Fruit fly (Drosophila melanogaster) whole organism, embryonic: Measurements from ENCODE around the gene CG7379.

Experiments used
- Bgb ChIP-seq: fragments of 200-800 bp; sonication (Bioruptor generic); IDR thresholded peaks from 2 replicates; pipeline ENCODE4 v1.3.6; 2022; ENCODE audit warnings: missing biosample characterization, missing genetic modification characterization; ENCODE audit not compliant: partially characterized antibody
- CG10979 ChIP-seq: fragments of 200-800 bp; sonication (Bioruptor generic); optimal IDR thresholded peaks from 2 replicates; lab custom pipeline; 2018; ENCODE audit warnings: missing biosample characterization, mild to moderate bottlenecking, missing genetic modification characterization, moderate library complexity
- CG12155 ChIP-seq: fragments of 200-800 bp; sonication (Bioruptor generic); optimal IDR thresholded peaks from 3 replicates; lab custom pipeline; 2016; ENCODE audit warnings: missing biosample characterization, missing genetic modification characterization
- CG12744 ChIP-seq: fragments of 200-800 bp; sonication (Bioruptor generic); optimal IDR thresholded peaks from 2 replicates; lab custom pipeline; 2016; ENCODE audit warnings: missing biosample characterization, missing genetic modification characterization
- CG13123 ChIP-seq: fragments of 200-800 bp; sonication (Bioruptor generic); optimal IDR thresholded peaks from 2 replicates; lab custom pipeline; 2016; ENCODE audit warnings: missing biosample characterization, missing genetic modification characterization
- CG17186 ChIP-seq: fragments of 200-800 bp; sonication (Bioruptor generic); optimal IDR thresholded peaks from 3 replicates; lab custom pipeline; 2017; ENCODE audit warnings: missing biosample characterization, missing genetic modification reagents, missing genetic modification characterization
- CG17359 ChIP-seq: fragments of 200-800 bp; sonication (Bioruptor generic); optimal IDR thresholded peaks from 3 replicates; lab custom pipeline; 2018; ENCODE audit warnings: missing biosample characterization, mild to moderate bottlenecking, missing genetic modification characterization, moderate library complexity
- CG2712 ChIP-seq: fragments of 200-800 bp; optimal IDR thresholded peaks from 3 replicates; lab custom pipeline; 2019; ENCODE audit warnings: missing biosample characterization, mild to moderate bottlenecking, missing genetic modification characterization, moderate library complexity
- CG34224 ChIP-seq: fragments of 200-800 bp; sonication (Bioruptor generic); IDR thresholded peaks from 3 replicates; pipeline ENCODE4 v1.3.6; 2022; ENCODE audit warnings: missing biosample characterization, missing genetic modification characterization; ENCODE audit not compliant: partially characterized antibody
- CG4360 ChIP-seq: fragments of 200-800 bp; sonication (Bioruptor generic); IDR thresholded peaks from 2 replicates; pipeline ENCODE4 v1.3.6; 2022; ENCODE audit warnings: missing biosample characterization, missing genetic modification characterization
- CG7839 ChIP-seq: fragments of 200-800 bp; sonication (Bioruptor generic); optimal IDR thresholded peaks from 3 replicates; lab custom pipeline; 2018; ENCODE audit warnings: missing biosample characterization, mild to moderate bottlenecking, missing genetic modification characterization, moderate library complexity
- CrebB ChIP-seq: fragments of 200-800 bp; sonication (Bioruptor generic); optimal IDR thresholded peaks from 3 replicates; lab custom pipeline; 2018; ENCODE audit warnings: missing biosample characterization, mild to moderate bottlenecking, missing genetic modification characterization
- ERR ChIP-seq: fragments of 200-800 bp; sonication (Bioruptor generic); optimal IDR thresholded peaks from 2 replicates; lab custom pipeline; 2016; ENCODE audit warnings: missing biosample characterization, missing genetic modification characterization
- HLH4C ChIP-seq: fragments of 200-800 bp; sonication (Bioruptor generic); IDR thresholded peaks from 3 replicates; pipeline ENCODE4 v1.3.6; 2022; ENCODE audit warnings: missing biosample characterization, missing genetic modification characterization; ENCODE audit not compliant: partially characterized antibody
- Hsf ChIP-seq: fragments of 200-800 bp; sonication (Bioruptor generic); optimal IDR thresholded peaks from 3 replicates; lab custom pipeline; 2016; ENCODE audit warnings: missing biosample characterization, missing genetic modification characterization
- Jarid2 ChIP-seq: fragments of 200-800 bp; sonication (Bioruptor generic); optimal IDR thresholded peaks from 3 replicates; lab custom pipeline; 2017; ENCODE audit warnings: mild to moderate bottlenecking, missing biosample characterization, missing genetic modification reagents, missing genetic modification characterization
- Lhr ChIP-seq: fragments of 200-800 bp; sonication (Bioruptor generic); optimal IDR thresholded peaks from 3 replicates; lab custom pipeline; 2017; ENCODE audit warnings: mild to moderate bottlenecking, missing biosample characterization, missing genetic modification reagents, missing genetic modification characterization
- Mes4 ChIP-seq: fragments of 200-800 bp; sonication (Bioruptor generic); optimal IDR thresholded peaks from 2 replicates; lab custom pipeline; 2016; ENCODE audit warnings: missing biosample characterization, missing genetic modification characterization
- NC2β ChIP-seq: fragments of 200-800 bp; sonication (Bioruptor generic); optimal IDR thresholded peaks from 2 replicates; lab custom pipeline; 2016; ENCODE audit warnings: missing biosample characterization, missing genetic modification characterization
- NFAT ChIP-seq: fragments of 200-800 bp; sonication (Bioruptor generic); IDR thresholded peaks from 2 replicates; pipeline ENCODE4 v1.3.6; 2022; ENCODE audit warnings: missing biosample characterization, missing genetic modification characterization
- Nf-YB ChIP-seq: fragments of 200-800 bp; sonication (Bioruptor generic); optimal IDR thresholded peaks from 3 replicates; lab custom pipeline; 2019; ENCODE audit warnings: missing biosample characterization, mild to moderate bottlenecking, missing genetic modification characterization, moderate library complexity
- Pdp1 ChIP-seq, 2 experiments: fragments of 200-800 bp; sonication (Bioruptor generic); optimal IDR thresholded peaks; 3 replicates each; lab custom pipeline; 2016; ENCODE audit warnings: missing biosample characterization in 2 of 2, missing genetic modification characterization in 2 of 2, mild to moderate bottlenecking in 1 of 2, moderate library complexity in 1 of 2
- Scr ChIP-seq: fragments of 200-800 bp; sonication (Bioruptor generic); IDR thresholded peaks from 2 replicates; pipeline ENCODE4 v1.3.6; 2022; ENCODE audit warnings: missing biosample characterization, missing genetic modification characterization; ENCODE audit not compliant: partially characterized antibody
- Side ChIP-seq: fragments of 200-800 bp; sonication (Bioruptor generic); optimal IDR thresholded peaks from 2 replicates; lab custom pipeline; 2016; ENCODE audit warnings: missing biosample characterization, missing genetic modification characterization
- ase ChIP-seq: fragments of 200-800 bp; sonication (Bioruptor generic); IDR thresholded peaks from 3 replicates; pipeline ENCODE4 v1.3.6; 2022; ENCODE audit warnings: missing biosample characterization, missing genetic modification characterization
- ash1 ChIP-seq: fragments of 200-800 bp; sonication (Bioruptor generic); optimal IDR thresholded peaks from 2 replicates; lab custom pipeline; 2018; ENCODE audit warnings: missing biosample characterization, mild to moderate bottlenecking, missing genetic modification characterization
- az2 ChIP-seq: fragments of 200-800 bp; sonication (Bioruptor generic); optimal IDR thresholded peaks from 3 replicates; lab custom pipeline; 2016; ENCODE audit warnings: missing biosample characterization, missing genetic modification characterization
- cad ChIP-seq: fragments of >200 bp; optimal IDR thresholded peaks from 2 replicates; lab custom pipeline; 2017; ENCODE audit warnings: missing biosample characterization, missing genetic modification characterization
- caup ChIP-seq: fragments of 200-800 bp; sonication (Bioruptor generic); optimal IDR thresholded peaks from 3 replicates; lab custom pipeline; 2017; ENCODE audit warnings: missing biosample characterization, mild to moderate bottlenecking, missing genetic modification characterization, moderate library complexity; ENCODE audit not compliant: severe bottlenecking
- cg ChIP-seq: fragments of 200-800 bp; sonication (Bioruptor generic); optimal IDR thresholded peaks from 3 replicates; lab custom pipeline; 2019; ENCODE audit warnings: missing biosample characterization, mild to moderate bottlenecking, missing genetic modification characterization, moderate library complexity
- chinmo ChIP-seq: fragments of 200-800 bp; sonication (Bioruptor generic); IDR thresholded peaks from 4 replicates; pipeline ENCODE4 v1.3.6; 2022; ENCODE audit warnings: missing biosample characterization, missing genetic modification characterization; ENCODE audit not compliant: partially characterized antibody
- chn ChIP-seq: fragments of 200-800 bp; sonication (Bioruptor generic); optimal IDR thresholded peaks from 2 replicates; lab custom pipeline; 2016; ENCODE audit warnings: missing biosample characterization, missing genetic modification characterization
- dpn ChIP-seq, 2 experiments: fragments of 200-800 bp; sonication (Bioruptor generic); optimal IDR thresholded peaks; 3 replicates each; lab custom pipeline; 2016; ENCODE audit warnings: missing biosample characterization in 2 of 2, missing genetic modification characterization in 2 of 2
- hkb ChIP-seq, 2 experiments: fragments of 200-800 bp in 1 of 2; fragments of >200 bp in 1 of 2; sonication (Bioruptor generic) in 1 of 2; IDR thresholded peaks in 1 of 2; optimal IDR thresholded peaks in 1 of 2; 2 replicates each; pipeline versions ENCODE4 v1.3.6 to Lab custom; 2017 to 2022; ENCODE audit warnings: missing biosample characterization in 1 of 2, missing genetic modification characterization in 1 of 2
- jumu ChIP-seq: fragments of 200-800 bp; sonication (Bioruptor generic); optimal IDR thresholded peaks from 3 replicates; lab custom pipeline; 2016; ENCODE audit warnings: missing biosample characterization, missing genetic modification characterization
- luna ChIP-seq: fragments of 200-800 bp; sonication (Bioruptor generic); optimal IDR thresholded peaks from 2 replicates; lab custom pipeline; 2016; ENCODE audit warnings: missing biosample characterization, missing genetic modification characterization
- mld ChIP-seq: fragments of 200-800 bp; sonication (Bioruptor generic); IDR thresholded peaks from 3 replicates; pipeline ENCODE4 v1.3.6; 2022; ENCODE audit warnings: missing biosample characterization, missing genetic modification characterization; ENCODE audit not compliant: partially characterized antibody
- nmo ChIP-seq: fragments of 200-800 bp; sonication (Bioruptor generic); optimal IDR thresholded peaks from 2 replicates; lab custom pipeline; 2018; ENCODE audit warnings: missing biosample characterization, mild to moderate bottlenecking, missing genetic modification characterization, moderate library complexity
- oc ChIP-seq: fragments of 200-800 bp; sonication (Bioruptor generic); optimal IDR thresholded peaks from 2 replicates; lab custom pipeline; 2018; ENCODE audit warnings: missing biosample characterization, mild to moderate bottlenecking, missing genetic modification characterization, moderate library complexity
- pfk ChIP-seq: fragments of 200-800 bp; sonication (Bioruptor generic); optimal IDR thresholded peaks from 2 replicates; lab custom pipeline; 2018; ENCODE audit warnings: missing biosample characterization, mild to moderate bottlenecking, missing genetic modification characterization, moderate library complexity
- run ChIP-seq: fragments of 200-800 bp; sonication (Bioruptor generic); optimal IDR thresholded peaks from 3 replicates; lab custom pipeline; 2018; ENCODE audit warnings: missing biosample characterization, mild to moderate bottlenecking, missing genetic modification characterization
- sd ChIP-seq: fragments of 200-800 bp; sonication (Bioruptor generic); optimal IDR thresholded peaks from 3 replicates; lab custom pipeline; 2018; ENCODE audit warnings: missing biosample characterization, mild to moderate bottlenecking, missing genetic modification characterization, moderate library complexity
- sisA ChIP-seq: fragments of 200-800 bp; sonication (Bioruptor generic); IDR thresholded peaks from 2 replicates; pipeline ENCODE4 v1.3.6; 2022; ENCODE audit warnings: missing biosample characterization, missing genetic modification characterization
- slbo ChIP-seq: fragments of 200-800 bp; sonication (Bioruptor generic); IDR thresholded peaks from 2 replicates; pipeline ENCODE4 v1.3.6; 2022; ENCODE audit warnings: missing biosample characterization, missing genetic modification characterization
- tap ChIP-seq: fragments of 200-800 bp; optimal IDR thresholded peaks from 3 replicates; lab custom pipeline; 2019; ENCODE audit warnings: missing biosample characterization, mild to moderate bottlenecking, missing genetic modification characterization, moderate library complexity
- tll ChIP-seq, 2 experiments: fragments of 200-800 bp in 1 of 2; fragments of >200 bp in 1 of 2; sonication (Bioruptor generic) in 1 of 2; optimal IDR thresholded peaks; 2 replicates each; lab custom pipeline; 2017 to 2019; ENCODE audit warnings: missing biosample characterization in 2 of 2, missing genetic modification characterization in 2 of 2, mild to moderate bottlenecking in 1 of 2, moderate library complexity in 1 of 2
- trh ChIP-seq: fragments of 200-800 bp; sonication (Bioruptor generic); optimal IDR thresholded peaks from 2 replicates; lab custom pipeline; 2016; ENCODE audit warnings: missing biosample characterization, missing genetic modification characterization

The CG7379 gene

DNA sequence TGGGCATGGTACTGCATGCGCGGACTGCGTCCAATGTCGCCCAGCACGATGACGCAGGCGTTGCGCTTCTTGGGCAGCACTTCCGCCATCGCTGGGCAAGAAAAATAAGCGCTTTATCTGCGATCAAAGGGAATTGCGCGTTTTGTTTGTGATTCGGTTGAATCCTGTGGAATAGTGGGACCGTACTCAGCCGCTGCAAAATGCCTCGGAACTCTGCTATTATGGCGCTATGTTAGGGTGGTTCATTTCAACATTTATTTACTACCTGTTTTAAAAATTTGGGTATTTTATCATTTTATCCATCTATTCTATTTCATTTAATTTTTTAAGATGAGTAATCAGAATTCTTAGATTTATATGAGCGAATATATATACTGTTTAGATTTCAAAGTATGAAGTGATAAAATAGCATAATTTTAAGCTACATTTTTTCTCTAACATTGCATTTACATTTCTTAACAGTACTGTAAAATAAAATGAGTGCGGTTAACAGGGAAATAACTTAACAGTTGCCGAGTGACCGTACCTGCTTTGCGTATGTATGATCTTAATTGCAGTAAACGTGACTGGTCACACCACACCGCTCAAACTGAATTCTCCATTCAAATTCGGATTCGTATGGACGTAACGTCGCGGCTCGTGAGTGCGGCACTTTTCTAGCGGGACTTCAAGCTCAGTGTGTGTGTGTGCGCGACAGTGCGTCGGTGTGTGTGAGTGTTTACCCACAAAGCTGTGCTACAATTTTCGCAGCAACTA, 13.0 kb upstream of the CG7379 start, which contains the start of the genes Alg1 and tinc (continued):
- TF ChIP-seq Scr (GFP tag; lab: Robert Waterston, UW) (no peak; the same call in 1 of the 2 replicates), sd (tag; lab: Kevin White, UChicago) (peak; percentile 24), CG34224 (GFP tag; lab: Robert Waterston, UW) (no peak), CG12744 (no peak), Nf-YB (GFP tag; lab: Kevin White, UChicago) (peak; percentile 66), ash1 (peak; percentile 3), jumu (GFP tag; lab: Kevin White, UChicago) (no peak), Jarid2 (GFP tag; lab: Kevin White, UChicago) (peak; percentile 91), luna (GFP tag; lab: Kevin White, UChicago) (no peak), CG17359 (tag; lab: Kevin White, UChicago) (peak; percentile 76), hkb (optimal IDR thresholded peaks at IDR 0.05; lab: Kevin White, UChicago) (no peak), hkb (GFP tag; IDR thresholded peaks at IDR 0.05; lab: Robert Waterston, UW) (peak; percentile 52), CG17186 (peak; percentile 26), mld (no peak), HLH4C (GFP tag; lab: Robert Waterston, UW) (no peak), CG4360 (GFP tag; lab: Robert Waterston, UW) (0 out of 2 replicates have a peak, but pooled peaks have one; percentile 23), chinmo (GFP tag; lab: Robert Waterston, UW) (no peak), az2 (peak; percentile 55), caup (GFP tag; lab: Kevin White, UChicago) (no peak), NC2β (no peak), CG13123 (GFP tag; lab: Kevin White, UChicago) (peak; percentile 37), tll (GFP tag; optimal IDR thresholded peaks at IDR 0.05; lab: Kevin White, UChicago) (no peak), sisA (GFP tag; lab: Robert Waterston, UW) (no peak), run (tag; lab: Kevin White, UChicago) (peak; percentile 37), dpn (GFP tag; optimal IDR thresholded peaks at IDR 0.05; lab: Kevin White, UChicago) (peak; percentile 46 to 72), Side (GFP tag; lab: Kevin White, UChicago) (peak; percentile 4), Bgb (GFP tag; lab: Robert Waterston, UW) (peak; percentile 50), chn (GFP tag; lab: Kevin White, UChicago) (peak; percentile 7), tap (peak; percentile 70), slbo (GFP tag; lab: Robert Waterston, UW) (peak; percentile 74), Lhr (GFP tag; lab: Kevin White, UChicago) (peak; percentile 36), ase (GFP tag; lab: Robert Waterston, UW) (no peak), Hsf (peak; percentile 65), CG10979 (peak; percentile 68), oc (tag; lab: Kevin White, UChicago) (peak; percentile 43), Mes4 (GFP tag; lab: Kevin White, UChicago) (no peak), pfk (no peak), Pdp1 (GFP tag; optimal IDR thresholded peaks at IDR 0.05; lab: Kevin White, UChicago) (peak in 1 of 2 experiments; percentile 53), cad (GFP tag; lab: Kevin White, UChicago) (no peak), ERR (GFP tag; lab: Kevin White, UChicago) (peak; percentile 18), trh (GFP tag; lab: Kevin White, UChicago) (no peak), CG2712 (tag; lab: Kevin White, UChicago) (peak; percentile 77), NFAT (GFP tag; lab: Robert Waterston, UW) (no peak; the same call in 1 of the 2 replicates), nmo (GFP tag; lab: Kevin White, UChicago) (peak; percentile 54), cg (peak; percentile 87), CG12155 (GFP tag; lab: Kevin White, UChicago) (peak; percentile 59), CG7839 (peak; percentile 77), CrebB (tag; lab: Kevin White, UChicago) (no peak)
